Worm (Caenorhabditis elegans) whole organism, L4/young adult: ENCODE data around the gene dgk-5.

Experiments
- W03F9.2 ChIP-seq: fragments of 150-350 bp; optimal IDR thresholded peaks from 2 replicates; lab custom pipeline; 2014; ENCODE audit warnings: missing biosample characterization, missing genetic modification characterization
- dao-5 ChIP-seq: sonication (generic microtip); optimal IDR thresholded peaks from 2 replicates; lab custom pipeline; 2016; ENCODE audit warnings: missing genotype, missing genetic modification characterization, moderate library complexity, missing compliant biosample characterization
- him-1 ChIP-seq: sonication (generic microtip); optimal IDR thresholded peaks from 2 replicates; lab custom pipeline; 2016; ENCODE audit warnings: missing genotype, missing genetic modification reagents, missing genetic modification characterization, missing compliant biosample characterization

DNA sequence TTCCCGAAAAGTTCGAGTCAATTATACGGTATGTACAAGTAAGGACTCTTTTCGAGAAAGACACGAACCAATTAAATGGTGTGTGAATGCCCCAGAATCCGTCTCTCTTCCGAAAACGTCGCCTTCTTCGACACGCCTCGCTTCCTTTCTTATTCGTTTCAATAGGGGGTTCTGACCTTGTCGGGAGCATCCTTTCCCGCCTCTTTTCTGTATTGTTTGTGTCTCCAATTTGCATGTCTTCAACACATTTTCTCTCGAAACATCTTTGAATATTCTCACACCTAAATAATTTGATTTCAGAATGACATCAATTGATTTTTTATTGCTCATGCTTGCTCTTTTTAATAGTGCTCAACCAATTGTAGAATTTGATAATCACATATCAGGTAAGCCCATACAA lies 29.8 kb downstream of the dgk-5 start, which contains the start of gene cutl-16:
- TF ChIP-seq him-1 (no peak), W03F9.2 (no peak), dao-5 (tag; lab: Kevin White, UChicago) (no peak)
